Fruit fly (Drosophila melanogaster) whole organism, adult: ENCODE measurements around the gene CG18649.

Experiments used
- CG11617 ChIP-seq: fragments of 200-800 bp; sonication (Bioruptor generic); optimal IDR thresholded peaks from 2 replicates; lab custom pipeline; 2017; ENCODE audit warnings: mild to moderate bottlenecking, missing biosample characterization, missing genetic modification reagents, missing genetic modification characterization
- CG14711 ChIP-seq: fragments of 200-800 bp; sonication (Bioruptor generic); optimal IDR thresholded peaks from 2 replicates; lab custom pipeline; 2018; ENCODE audit warnings: missing biosample characterization, mild to moderate bottlenecking, missing genetic modification characterization, moderate library complexity
- CG1620 ChIP-seq: fragments of 200-800 bp; sonication (Bioruptor generic); optimal IDR thresholded peaks from 2 replicates; lab custom pipeline; 2016; ENCODE audit warnings: missing biosample characterization, missing genetic modification characterization
- CG33017 ChIP-seq: fragments of 200-800 bp; sonication (Bioruptor generic); optimal IDR thresholded peaks from 2 replicates; lab custom pipeline; 2018; ENCODE audit warnings: missing biosample characterization, mild to moderate bottlenecking, missing genetic modification characterization, moderate library complexity
- CG5204 ChIP-seq: fragments of 200-800 bp; sonication (Bioruptor generic); optimal IDR thresholded peaks from 2 replicates; lab custom pipeline; 2016; ENCODE audit warnings: missing biosample characterization, missing genetic modification characterization
- Crg-1 ChIP-seq: fragments of 200-800 bp; sonication (Bioruptor generic); optimal IDR thresholded peaks from 2 replicates; lab custom pipeline; 2016; ENCODE audit warnings: missing biosample characterization, missing genetic modification characterization
- bab1 ChIP-seq: fragments of 200-800 bp; sonication (Bioruptor generic); optimal IDR thresholded peaks from 3 replicates; lab custom pipeline; 2019; ENCODE audit warnings: missing biosample characterization, mild to moderate bottlenecking, missing genetic modification characterization, moderate library complexity
- cic ChIP-seq: fragments of 200-800 bp; sonication (Bioruptor generic); optimal IDR thresholded peaks from 2 replicates; lab custom pipeline; 2017; ENCODE audit warnings: missing biosample characterization, mild to moderate bottlenecking, missing genetic modification characterization, moderate library complexity
- cnc ChIP-seq, 2 experiments: fragments of >200 bp; optimal IDR thresholded peaks; 2 replicates each; lab custom pipeline; 2017
- tj ChIP-seq: fragments of 200-800 bp; sonication (Bioruptor generic); optimal IDR thresholded peaks from 3 replicates; lab custom pipeline; 2017; ENCODE audit warnings: missing biosample characterization, mild to moderate bottlenecking, missing genetic modification characterization, moderate library complexity
- toe ChIP-seq: fragments of 200-800 bp; sonication (Bioruptor generic); optimal IDR thresholded peaks from 2 replicates; lab custom pipeline; 2016; ENCODE audit warnings: missing biosample characterization, missing genetic modification characterization

dm6 chr3L:15048091-15048490 lies 5.8 kb downstream of the CG18649 start:
- TF ChIP-seq CG11617 (GFP tag; lab: Kevin White, UChicago) (no peak), CG5204 (no peak), CG14711 (tag; lab: Kevin White, UChicago) (no peak), CG1620 (GFP tag; lab: Kevin White, UChicago) (no peak), Crg-1 (GFP tag; lab: Kevin White, UChicago) (no peak), bab1 (GFP tag; lab: Kevin White, UChicago) (no peak), tj (GFP tag; lab: Kevin White, UChicago) (no peak), cnc (optimal IDR thresholded peaks at IDR 0.05; lab: Kevin White, UChicago) (no peak), toe (GFP tag; lab: Kevin White, UChicago) (no peak), CG33017 (no peak), cic (no peak)
